Fruit fly (Drosophila melanogaster) S2 (cell line): ENCODE measurements around the gene RhoGAP15B.

Experiments
- CG8478 ChIP-seq: fragments of >200 bp; optimal IDR thresholded peaks from 2 replicates; lab custom pipeline; 2018
- CTCF ChIP-seq, 2 experiments: fragments of >200 bp; optimal IDR thresholded peaks; 2 replicates each; lab custom pipeline; 2018

- TF ChIP-seq CG8478 (lab: Kevin White, UChicago): no peak
- TF ChIP-seq CTCF (optimal IDR thresholded peaks at IDR 0.05; lab: Kevin White, UChicago): no peak
Observed at dm6 chrX:16923503-16923902, 19.6 kb upstream of the RhoGAP15B start.
